Worm (Caenorhabditis elegans) whole organism, L4 larva: ENCODE results near the gene sex-1.

ENCODE experiments used
- aly-2 ChIP-seq: sonication (generic microtip); optimal IDR thresholded peaks from 2 replicates; lab custom pipeline; 2018; ENCODE audit warnings: missing biosample characterization, missing genetic modification characterization
- ama-1 ChIP-seq: fragments of 150-350 bp; optimal IDR thresholded peaks from 2 replicates; lab custom pipeline; 2014; ENCODE audit warnings: inconsistent platforms, mixed read lengths
- dve-1 ChIP-seq: sonication (generic microtip); optimal IDR thresholded peaks from 2 replicates; lab custom pipeline; 2017; ENCODE audit warnings: antibody characterized with exemption, mild to moderate bottlenecking, missing genetic modification characterization, missing compliant biosample characterization; ENCODE audit not compliant: insufficient read depth
- lir-3 ChIP-seq: sonication (generic microtip); optimal IDR thresholded peaks from 2 replicates; lab custom pipeline; 2016; ENCODE audit warnings: mild to moderate bottlenecking, missing genetic modification characterization, missing compliant biosample characterization
- madf-5 ChIP-seq, 2 experiments: fragments of 200-800 bp; sonication (Bioruptor generic); IDR thresholded peaks; 2 replicates each; pipeline ENCODE4 v1.3.6; 2022; ENCODE audit warnings: missing compliant biosample characterization in 2 of 2, missing genetic modification characterization in 2 of 2
- nhr-48 ChIP-seq: sonication (generic microtip); optimal IDR thresholded peaks from 2 replicates; lab custom pipeline; 2016; ENCODE audit warnings: mild to moderate bottlenecking, missing genetic modification characterization, missing compliant biosample characterization
- nhr-76 ChIP-seq: fragments of 150-350 bp; optimal IDR thresholded peaks from 2 replicates; lab custom pipeline; 2014; ENCODE audit warnings: missing biosample characterization, missing genetic modification characterization
- pqm-1 ChIP-seq: sonication (generic microtip); optimal IDR thresholded peaks from 2 replicates; lab custom pipeline; 2017; ENCODE audit warnings: missing biosample characterization, missing genetic modification characterization
- rbr-2 ChIP-seq: sonication (generic microtip); optimal IDR thresholded peaks from 2 replicates; lab custom pipeline; 2016; ENCODE audit warnings: missing genotype, missing genetic modification characterization, missing compliant biosample characterization
- snpc-4 ChIP-seq: fragments of 150-350 bp; optimal IDR thresholded peaks from 2 replicates; lab custom pipeline; 2014; ENCODE audit warnings: missing biosample characterization, missing genetic modification characterization
- unc-62 ChIP-seq, 3 experiments: fragments of 150-350 bp in 1 of 3; sonication (generic microtip); optimal IDR thresholded peaks in 2 of 3; peaks in 1 of 3; 1 replicate in 1 of 3; 2 replicates in 2 of 3; lab custom pipeline; 2014 to 2017; ENCODE audit warnings: missing biosample characterization in 3 of 3, missing genetic modification characterization in 3 of 3, missing genetic modification reagents in 3 of 3, missing genotype in 1 of 3

- peak in 1 of 2 experiments; percentile 20 for TF ChIP-seq unc-62 (GFP tag; optimal IDR thresholded peaks at IDR 0.05 in 1 of 2; lab: Kevin White, UChicago)
- TF ChIP-seq unc-62 (tag; optimal IDR thresholded peaks at IDR 0.05; lab: Kevin White, UChicago): no peak
- no peak for TF ChIP-seq madf-5 (GFP tag; IDR thresholded peaks at IDR 0.05; lab: Robert Waterston, UW)
- TF ChIP-seq aly-2 (tag; lab: Kevin White, UChicago): no peak
- TF ChIP-seq rbr-2: no peak
- TF ChIP-seq dve-1 (tag; lab: Kevin White, UChicago): no peak
- no peak for TF ChIP-seq lir-3 (tag; lab: Kevin White, UChicago)
- no peak for TF ChIP-seq nhr-48 (tag; lab: Kevin White, UChicago)
- no peak for TF ChIP-seq pqm-1 (tag; lab: Kevin White, UChicago)
- no peak for TF ChIP-seq snpc-4 (tag; lab: Kevin White, UChicago)
- TF ChIP-seq ama-1 (lab: Kevin White, UChicago): no peak
- no peak for TF ChIP-seq nhr-76
Observed at ce11 chrX:10208481-10208880, 3.3 kb upstream of the sex-1 start.
